Worm (Caenorhabditis elegans) whole organism, L1 larva: Measurements from ENCODE around the gene T12G3.6.
A peak's percentile ranks its signal among the peaks of the same experiment; 100 is the strongest.

Source experiments
- C16A3.4 ChIP-seq: fragments of 150-350 bp; optimal IDR thresholded peaks from 2 replicates; lab custom pipeline; 2014; ENCODE audit warnings: missing biosample characterization, missing genetic modification characterization
- Y116A8C.19 ChIP-seq: sonication (generic microtip); optimal IDR thresholded peaks from 2 replicates; lab custom pipeline; 2016; ENCODE audit warnings: missing compliant biosample characterization, missing genetic modification characterization, borderline replicate concordance
- aha-1 ChIP-seq: fragments of 150-350 bp; optimal IDR thresholded peaks from 2 replicates; lab custom pipeline; 2014; ENCODE audit warnings: missing biosample characterization, missing genetic modification characterization
- aly-2 ChIP-seq: fragments of 150-350 bp; optimal IDR thresholded peaks from 2 replicates; lab custom pipeline; 2014; ENCODE audit warnings: missing biosample characterization, missing genetic modification characterization
- blmp-1 ChIP-seq: fragments of 150-350 bp; optimal IDR thresholded peaks from 2 replicates; lab custom pipeline; 2014; ENCODE audit warnings: missing biosample characterization, missing genetic modification characterization
- ceh-8 ChIP-seq: fragments of 200-800 bp; sonication (Bioruptor generic); optimal IDR thresholded peaks from 2 replicates; lab custom pipeline; 2018; ENCODE audit warnings: mild to moderate bottlenecking, missing genetic modification characterization, moderate library complexity, missing compliant biosample characterization
- ceh-82 ChIP-seq, 3 experiments: fragments of 150-350 bp in 1 of 3; sonication (generic microtip) in 2 of 3; optimal IDR thresholded peaks; 2 replicates each; lab custom pipeline; 2014 to 2017; ENCODE audit warnings: missing biosample characterization in 3 of 3, missing genetic modification characterization in 3 of 3
- ceh-88 ChIP-seq: fragments of 200-800 bp; sonication (Bioruptor generic); IDR thresholded peaks from 2 replicates; pipeline ENCODE4 v1.3.6; 2022; ENCODE audit warnings: missing genetic modification characterization, missing compliant biosample characterization
- ceh-90 ChIP-seq: sonication (generic microtip); optimal IDR thresholded peaks from 2 replicates; lab custom pipeline; 2016; ENCODE audit warnings: missing genetic modification characterization, missing compliant biosample characterization
- dsc-1 ChIP-seq: sonication (generic microtip); optimal IDR thresholded peaks from 2 replicates; lab custom pipeline; 2016; ENCODE audit warnings: mild to moderate bottlenecking, missing genetic modification characterization, missing compliant biosample characterization
- efl-1 ChIP-seq, 4 experiments: fragments of 150-350 bp; optimal IDR thresholded peaks in 3 of 4; peaks in 1 of 4; 1 replicate in 1 of 4; 2 replicates in 3 of 4; lab custom pipeline; 2014; ENCODE audit warnings: missing biosample characterization in 2 of 4, missing genetic modification characterization in 2 of 4, missing genetic modification reagents in 2 of 4
- egl-27 ChIP-seq, 2 experiments: fragments of 150-350 bp in 1 of 2; sonication (generic microtip); optimal IDR thresholded peaks; 3 replicates each; lab custom pipeline; 2017 to 2018; ENCODE audit warnings: missing biosample characterization in 2 of 2, missing genetic modification characterization in 2 of 2, missing genetic modification reagents in 2 of 2
- elt-2 ChIP-seq: sonication (generic microtip); optimal IDR thresholded peaks from 2 replicates; lab custom pipeline; 2016; ENCODE audit warnings: missing genetic modification characterization, mild to moderate bottlenecking, inconsistent platforms, missing compliant biosample characterization, missing genetic modification reagents
- fkh-10 ChIP-seq: sonication (generic microtip); optimal IDR thresholded peaks from 2 replicates; lab custom pipeline; 2017; ENCODE audit warnings: missing biosample characterization, missing genetic modification reagents, missing genetic modification characterization
- fkh-8 ChIP-seq: sonication (generic microtip); optimal IDR thresholded peaks from 2 replicates; lab custom pipeline; 2016; ENCODE audit warnings: mild to moderate bottlenecking, missing genetic modification characterization, missing compliant biosample characterization
- fos-1 ChIP-seq: fragments of 150-350 bp; optimal IDR thresholded peaks from 2 replicates; lab custom pipeline; 2014; ENCODE audit warnings: missing biosample characterization, missing genetic modification characterization
- grh-1 ChIP-seq: fragments of 200-800 bp; sonication (Bioruptor generic); IDR thresholded peaks from 2 replicates; pipeline ENCODE4 v1.3.6; 2022; ENCODE audit warnings: missing genetic modification reagents, missing genetic modification characterization, missing compliant biosample characterization
- hlh-17 ChIP-seq: fragments of 200-800 bp; sonication (Bioruptor generic); optimal IDR thresholded peaks from 2 replicates; lab custom pipeline; 2018; ENCODE audit warnings: missing genetic modification characterization, mild to moderate bottlenecking, missing compliant biosample characterization, moderate library complexity, borderline replicate concordance
- irx-1 ChIP-seq: sonication (generic microtip); optimal IDR thresholded peaks from 2 replicates; lab custom pipeline; 2016; ENCODE audit warnings: missing genetic modification characterization, missing compliant biosample characterization
- jun-1 ChIP-seq: fragments of 150-350 bp; optimal IDR thresholded peaks from 2 replicates; lab custom pipeline; 2014; ENCODE audit warnings: missing biosample characterization, missing genetic modification reagents, missing genetic modification characterization
- lin-13 ChIP-seq: fragments of 150-350 bp; optimal IDR thresholded peaks from 2 replicates; lab custom pipeline; 2014; ENCODE audit warnings: missing biosample characterization, missing genetic modification reagents, missing genetic modification characterization
- lin-14 ChIP-seq: fragments of 200-800 bp; sonication (Bioruptor generic); optimal IDR thresholded peaks from 2 replicates; lab custom pipeline; 2018; ENCODE audit warnings: mild to moderate bottlenecking, missing genetic modification characterization, moderate library complexity, missing compliant biosample characterization
- lin-15B ChIP-seq: fragments of 150-350 bp; sonication (generic microtip); optimal IDR thresholded peaks from 3 replicates; lab custom pipeline; 2014; ENCODE audit warnings: missing biosample characterization, missing genetic modification characterization
- lin-35 ChIP-seq, 2 experiments: fragments of 150-350 bp; optimal IDR thresholded peaks; 2 replicates each; lab custom pipeline; 2014; ENCODE audit warnings: missing biosample characterization in 2 of 2, missing genetic modification characterization in 2 of 2, missing genetic modification reagents in 2 of 2
- lsy-2 ChIP-seq, 2 experiments: fragments of 150-350 bp; optimal IDR thresholded peaks; 2 replicates each; lab custom pipeline; 2014; ENCODE audit warnings: missing biosample characterization in 2 of 2, missing genetic modification characterization in 2 of 2
- mab-9 ChIP-seq: fragments of 200-800 bp; sonication (Bioruptor generic); IDR thresholded peaks from 2 replicates; pipeline ENCODE4 v1.3.6; 2022; ENCODE audit warnings: missing genetic modification reagents, missing genetic modification characterization, missing compliant biosample characterization
- mdl-1 ChIP-seq, 2 experiments: fragments of 150-350 bp; optimal IDR thresholded peaks; 2 replicates each; lab custom pipeline; 2014 to 2017; ENCODE audit warnings: missing biosample characterization in 2 of 2, missing genetic modification characterization in 2 of 2, inconsistent platforms in 1 of 2
- mep-1 ChIP-seq: fragments of 150-350 bp; optimal IDR thresholded peaks from 2 replicates; lab custom pipeline; 2014; ENCODE audit warnings: missing biosample characterization, missing genetic modification characterization
- nhr-11 ChIP-seq: fragments of 150-350 bp; optimal IDR thresholded peaks from 2 replicates; lab custom pipeline; 2014; ENCODE audit warnings: missing biosample characterization, missing genetic modification characterization
- nhr-12 ChIP-seq: sonication (generic microtip); optimal IDR thresholded peaks from 2 replicates; lab custom pipeline; 2017; ENCODE audit warnings: missing biosample characterization, missing genetic modification characterization
- nhr-20 ChIP-seq: sonication (generic microtip); optimal IDR thresholded peaks from 2 replicates; lab custom pipeline; 2016; ENCODE audit warnings: mild to moderate bottlenecking, missing genetic modification characterization, missing compliant biosample characterization
- nhr-237 ChIP-seq: fragments of 150-350 bp; optimal IDR thresholded peaks from 2 replicates; lab custom pipeline; 2014; ENCODE audit warnings: missing biosample characterization, missing genetic modification characterization
- nhr-71 ChIP-seq: sonication (generic microtip); optimal IDR thresholded peaks from 2 replicates; lab custom pipeline; 2016; ENCODE audit warnings: mild to moderate bottlenecking, missing genetic modification characterization, moderate library complexity, missing compliant biosample characterization
- nhr-77 ChIP-seq: fragments of 150-350 bp; optimal IDR thresholded peaks from 2 replicates; lab custom pipeline; 2014; ENCODE audit warnings: missing biosample characterization, missing genetic modification characterization
- skn-1 ChIP-seq: fragments of 150-350 bp; optimal IDR thresholded peaks from 2 replicates; lab custom pipeline; 2014; ENCODE audit warnings: missing biosample characterization, missing genetic modification characterization
- snu-23 ChIP-seq: sonication (generic microtip); optimal IDR thresholded peaks from 2 replicates; lab custom pipeline; 2016; ENCODE audit warnings: missing genetic modification characterization, missing compliant biosample characterization
- sptf-1 ChIP-seq: fragments of 150-350 bp; optimal IDR thresholded peaks from 2 replicates; lab custom pipeline; 2014; ENCODE audit warnings: missing biosample characterization, missing genetic modification characterization
- swsn-7 ChIP-seq: sonication (generic microtip); optimal IDR thresholded peaks from 2 replicates; lab custom pipeline; 2016; ENCODE audit warnings: missing genetic modification characterization, missing compliant biosample characterization
- tlp-1 ChIP-seq: fragments of 150-350 bp; optimal IDR thresholded peaks from 2 replicates; lab custom pipeline; 2014; ENCODE audit warnings: missing biosample characterization, missing genetic modification characterization
- unc-130 ChIP-seq: fragments of 150-350 bp; optimal IDR thresholded peaks from 2 replicates; lab custom pipeline; 2017; ENCODE audit warnings: missing biosample characterization, missing genetic modification characterization, inconsistent platforms
- unc-62 ChIP-seq: fragments of 150-350 bp; optimal IDR thresholded peaks from 2 replicates; lab custom pipeline; 2014; ENCODE audit warnings: missing biosample characterization, missing genetic modification reagents, missing genetic modification characterization
- unc-86 ChIP-seq: sonication (generic microtip); optimal IDR thresholded peaks from 2 replicates; lab custom pipeline; 2016; ENCODE audit warnings: missing genetic modification characterization, missing compliant biosample characterization
- unc-98 ChIP-seq: fragments of 200-800 bp; sonication (Bioruptor generic); IDR thresholded peaks from 2 replicates; pipeline ENCODE4 v1.3.6; 2022; ENCODE audit warnings: missing genetic modification characterization, missing compliant biosample characterization
- xbp-1 ChIP-seq: sonication (generic microtip); optimal IDR thresholded peaks from 2 replicates; lab custom pipeline; 2016; ENCODE audit warnings: missing genetic modification characterization, missing compliant biosample characterization
- zag-1 ChIP-seq: fragments of 150-350 bp; optimal IDR thresholded peaks from 2 replicates; lab custom pipeline; 2014; ENCODE audit warnings: missing biosample characterization, missing genetic modification characterization
- zip-4 ChIP-seq: fragments of 200-800 bp; sonication (Bioruptor generic); optimal IDR thresholded peaks from 2 replicates; lab custom pipeline; 2018; ENCODE audit warnings: mild to moderate bottlenecking, missing genetic modification characterization, moderate library complexity, missing compliant biosample characterization
- ztf-11 ChIP-seq, 2 experiments: sonication (generic microtip); optimal IDR thresholded peaks; 2 replicates each; lab custom pipeline; 2016 to 2017; ENCODE audit warnings: missing genetic modification characterization in 2 of 2, missing biosample characterization in 1 of 2, missing compliant biosample characterization in 1 of 2
- ztf-4 ChIP-seq: fragments of 150-350 bp; optimal IDR thresholded peaks from 2 replicates; lab custom pipeline; 2014; ENCODE audit warnings: missing biosample characterization, missing genetic modification characterization

T12G3.6 gene

DNA sequence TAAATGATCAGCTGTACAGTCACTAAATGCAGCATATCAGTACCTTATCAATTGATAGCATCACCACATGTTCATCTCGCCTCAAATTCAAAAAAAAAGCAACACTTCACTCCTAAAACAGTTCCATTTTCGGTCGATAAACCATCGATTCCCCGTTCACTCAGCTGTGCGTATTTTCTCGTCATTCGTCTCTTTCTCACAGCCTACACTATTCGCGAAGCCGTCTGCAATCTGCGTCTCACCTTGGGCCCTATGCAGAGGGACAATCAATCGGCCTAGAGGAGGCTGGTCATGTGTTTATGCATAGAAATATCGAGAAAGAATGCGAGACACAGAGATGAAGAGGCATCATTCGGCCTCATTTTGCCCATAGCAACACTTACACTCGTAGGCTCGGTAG lies 1.3 kb upstream of the T12G3.6 start (continued):
- peak; percentile 87 for TF ChIP-seq swsn-7 (tag; lab: Kevin White, UChicago)
- peak; percentile 29 for TF ChIP-seq lin-15B (tag; lab: Kevin White, UChicago)
- peak; percentile 83 for TF ChIP-seq C16A3.4
- TF ChIP-seq unc-98 (GFP tag; lab: Robert Waterston, UW): no peak
- peak; percentile 92 for TF ChIP-seq nhr-71 (tag; lab: Kevin White, UChicago)
- peak; percentile 85 for TF ChIP-seq ztf-4 (tag; lab: Kevin White, UChicago)
- peak; percentile 80 for TF ChIP-seq skn-1 (tag; lab: Kevin White, UChicago)
- peak; percentile 62 to 86 for TF ChIP-seq lin-35 (GFP tag; optimal IDR thresholded peaks at IDR 0.05; lab: Kevin White, UChicago)
- TF ChIP-seq mep-1 (tag; lab: Kevin White, UChicago): peak; percentile 93
- TF ChIP-seq ceh-88: peak; percentile 8; the same call in 1 of the 2 replicates
- TF ChIP-seq unc-86 (tag; lab: Kevin White, UChicago): peak; percentile 65
- TF ChIP-seq blmp-1: peak; percentile 44
- TF ChIP-seq unc-62 (GFP tag; lab: Kevin White, UChicago): no peak
- TF ChIP-seq unc-130 (tag; lab: Kevin White, UChicago): no peak
- peak; percentile 76 for TF ChIP-seq elt-2
- TF ChIP-seq hlh-17 (GFP tag; lab: Kevin White, UChicago): no peak
- TF ChIP-seq ztf-11 (tag; optimal IDR thresholded peaks at IDR 0.05; lab: Kevin White, UChicago): peak in 1 of 2 experiments; percentile 55
- TF ChIP-seq ceh-8 (GFP tag; lab: Kevin White, UChicago): no peak
- peak; percentile 95 for TF ChIP-seq snu-23 (GFP tag; lab: Kevin White, UChicago)
- TF ChIP-seq aly-2 (tag; lab: Kevin White, UChicago): no peak
- TF ChIP-seq irx-1: peak; percentile 32
- TF ChIP-seq mdl-1 (tag; optimal IDR thresholded peaks at IDR 0.05; lab: Kevin White, UChicago): peak in 1 of 2 experiments; percentile 86
- peak; percentile 67 for TF ChIP-seq fos-1
- peak; percentile 51 to 82 (median 72) for TF ChIP-seq ceh-82 (tag; optimal IDR thresholded peaks at IDR 0.05; lab: Kevin White, UChicago)
- TF ChIP-seq nhr-12 (tag; lab: Kevin White, UChicago): no peak
- peak; percentile 66 for TF ChIP-seq lin-13 (GFP tag; lab: Kevin White, UChicago)
- TF ChIP-seq grh-1 (GFP tag; lab: Robert Waterston, UW): peak; percentile 50
- TF ChIP-seq nhr-77 (tag; lab: Kevin White, UChicago): peak; percentile 63

DNA sequence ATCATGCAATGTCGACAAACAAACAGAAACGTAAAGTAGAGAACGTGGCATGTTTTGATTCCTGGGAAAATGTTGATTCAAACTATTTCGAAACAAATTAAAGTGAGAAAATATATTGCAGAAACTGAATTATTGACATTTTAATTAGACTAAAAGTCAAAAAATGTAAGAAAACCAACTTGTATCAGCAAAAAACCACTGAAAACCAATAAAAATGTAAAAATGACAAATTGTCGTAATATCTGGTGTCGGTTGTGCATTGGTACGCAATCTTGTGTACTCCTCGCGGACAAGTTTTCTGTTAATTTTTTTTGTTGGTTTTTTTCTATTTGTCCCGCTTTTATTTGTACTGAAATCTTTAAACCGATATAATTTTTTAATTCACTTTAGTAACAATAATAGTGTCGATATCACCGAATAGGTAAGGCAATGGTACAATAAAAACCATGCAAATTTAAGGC lies 1.3 kb downstream of the T12G3.6 start, which contains the start of gene T12G3.11:
Gene T12G3.11, minus strand, starts transcription at position 51 of the 461 bp plus-strand sequence.
- TF ChIP-seq Y116A8C.19 (tag; lab: Kevin White, UChicago): no peak
- TF ChIP-seq lin-14 (GFP tag; lab: Kevin White, UChicago): peak; percentile 48
- TF ChIP-seq mab-9 (GFP tag; lab: Robert Waterston, UW): no peak
- no peak for TF ChIP-seq sptf-1 (tag; lab: Kevin White, UChicago)
- TF ChIP-seq skn-1 (tag; lab: Kevin White, UChicago): peak; percentile 31
- TF ChIP-seq dsc-1 (tag; lab: Kevin White, UChicago): peak; percentile 29
- no peak for TF ChIP-seq ceh-88
- TF ChIP-seq nhr-71 (tag; lab: Kevin White, UChicago): peak; percentile 62
- TF ChIP-seq egl-27 (tag; optimal IDR thresholded peaks at IDR 0.05; lab: Kevin White, UChicago): no peak
- peak; percentile 57 for TF ChIP-seq xbp-1 (tag; lab: Kevin White, UChicago)
- no peak for TF ChIP-seq ceh-8 (GFP tag; lab: Kevin White, UChicago)
- TF ChIP-seq elt-2: no peak
- TF ChIP-seq hlh-17 (GFP tag; lab: Kevin White, UChicago): no peak
- no peak for TF ChIP-seq blmp-1
- TF ChIP-seq irx-1: peak; percentile 24
- no peak for TF ChIP-seq zag-1 (tag; lab: Kevin White, UChicago)
- peak; percentile 59 for TF ChIP-seq swsn-7 (tag; lab: Kevin White, UChicago)
- peak; percentile 75 for TF ChIP-seq snu-23 (GFP tag; lab: Kevin White, UChicago)
- TF ChIP-seq efl-1 (optimal IDR thresholded peaks at IDR 0.05; lab: Kevin White, UChicago): peak; percentile 56 to 66
- TF ChIP-seq efl-1 (GFP tag; optimal IDR thresholded peaks at IDR 0.05 in 1 of 2; lab: Kevin White, UChicago): peak; percentile 67 to 93
- TF ChIP-seq fkh-8 (tag; lab: Kevin White, UChicago): no peak
- TF ChIP-seq nhr-12 (tag; lab: Kevin White, UChicago): no peak
- TF ChIP-seq lin-35 (GFP tag; optimal IDR thresholded peaks at IDR 0.05; lab: Kevin White, UChicago): peak; percentile 49 to 55
- no peak for TF ChIP-seq nhr-237 (tag; lab: Kevin White, UChicago)
- TF ChIP-seq nhr-11 (tag; lab: Kevin White, UChicago): no peak
- TF ChIP-seq mdl-1 (tag; optimal IDR thresholded peaks at IDR 0.05; lab: Kevin White, UChicago): peak in 1 of 2 experiments; percentile 11
- TF ChIP-seq jun-1: no peak
- no peak for TF ChIP-seq fkh-10
- no peak for TF ChIP-seq tlp-1 (tag; lab: Kevin White, UChicago)
- no peak for TF ChIP-seq ceh-90 (tag; lab: Kevin White, UChicago)
- TF ChIP-seq zip-4 (GFP tag; lab: Kevin White, UChicago): no peak
- no peak for TF ChIP-seq unc-98 (GFP tag; lab: Robert Waterston, UW)
- TF ChIP-seq nhr-20 (tag; lab: Kevin White, UChicago): peak; percentile 62
- no peak for TF ChIP-seq lin-13 (GFP tag; lab: Kevin White, UChicago)
- peak; percentile 70 to 76 for TF ChIP-seq lsy-2 (tag; optimal IDR thresholded peaks at IDR 0.05; lab: Kevin White, UChicago)
- TF ChIP-seq mep-1 (tag; lab: Kevin White, UChicago): no peak
- no peak for TF ChIP-seq unc-62 (GFP tag; lab: Kevin White, UChicago)
- TF ChIP-seq aha-1 (tag; lab: Kevin White, UChicago): no peak
